Fruit fly (Drosophila melanogaster) whole organism, wandering third instar larva: ENCODE results near the gene CG7272.
A peak's percentile ranks its signal among the peaks of the same experiment; 100 is the strongest.

ENCODE experiments used
- Abd-B ChIP-seq: fragments of >200 bp; optimal IDR thresholded peaks from 2 replicates; lab custom pipeline; 2017; ENCODE audit warnings: missing biosample characterization, missing genetic modification characterization
- CG32264 ChIP-seq: fragments of 200-800 bp; sonication (Bioruptor generic); optimal IDR thresholded peaks from 2 replicates; lab custom pipeline; 2016; ENCODE audit warnings: missing biosample characterization, missing genetic modification characterization
- CG9705 ChIP-seq: fragments of 200-800 bp; sonication (Bioruptor generic); optimal IDR thresholded peaks from 2 replicates; lab custom pipeline; 2018; ENCODE audit warnings: missing biosample characterization, mild to moderate bottlenecking, missing genetic modification characterization
- CrebA ChIP-seq: fragments of 200-800 bp; sonication (Bioruptor generic); optimal IDR thresholded peaks from 2 replicates; lab custom pipeline; 2016; ENCODE audit warnings: missing biosample characterization, mild to moderate bottlenecking, missing genetic modification characterization, borderline replicate concordance
- Dfd ChIP-seq: fragments of >200 bp; optimal IDR thresholded peaks from 2 replicates; lab custom pipeline; 2017; ENCODE audit warnings: missing biosample characterization, missing genetic modification characterization
- Dif ChIP-seq: fragments of 200-275, 200-300 bp; sonication (Bioruptor generic); optimal IDR thresholded peaks from 2 replicates; lab custom pipeline; 2018; ENCODE audit warnings: missing biosample characterization, missing genetic modification characterization; ENCODE audit not compliant: partially characterized antibody
- GATAd ChIP-seq: sonication (Bioruptor generic); optimal IDR thresholded peaks from 2 replicates; lab custom pipeline; 2016; ENCODE audit warnings: missing biosample characterization, missing genetic modification characterization
- HLH106 ChIP-seq: fragments of 200-800 bp; optimal IDR thresholded peaks from 3 replicates; lab custom pipeline; 2019; ENCODE audit warnings: missing biosample characterization, mild to moderate bottlenecking, missing genetic modification characterization, moderate library complexity
- Hnf4 ChIP-seq: fragments of 200-800 bp; sonication (Bioruptor generic); optimal IDR thresholded peaks from 2 replicates; lab custom pipeline; 2016; ENCODE audit warnings: missing biosample characterization, mild to moderate bottlenecking, missing genetic modification characterization
- Hr78 ChIP-seq: fragments of >200 bp; optimal IDR thresholded peaks from 2 replicates; lab custom pipeline; 2017; ENCODE audit warnings: missing biosample characterization, missing genetic modification characterization
- Hr83 ChIP-seq: fragments of 200-300 bp; sonication (Bioruptor generic); optimal IDR thresholded peaks from 2 replicates; lab custom pipeline; 2016; ENCODE audit warnings: missing biosample characterization, mild to moderate bottlenecking, missing genetic modification characterization, moderate library complexity; ENCODE audit not compliant: poor library complexity, severe bottlenecking
- Jra ChIP-seq: sonication (Bioruptor generic); optimal IDR thresholded peaks from 2 replicates; lab custom pipeline; 2016; ENCODE audit warnings: missing biosample characterization, missing genetic modification characterization
- Mio ChIP-seq: sonication (Bioruptor generic); optimal IDR thresholded peaks from 2 replicates; lab custom pipeline; 2016; ENCODE audit warnings: missing biosample characterization, missing genetic modification characterization
- Myc ChIP-seq: fragments of >200 bp; optimal IDR thresholded peaks from 2 replicates; lab custom pipeline; 2017
- N ChIP-seq: fragments of >200 bp; optimal IDR thresholded peaks from 2 replicates; lab custom pipeline; 2018; ENCODE audit warnings: missing biosample characterization, missing external identifiers, missing genetic modification characterization
- OdsH ChIP-seq: fragments of 200-800 bp; sonication (Bioruptor generic); optimal IDR thresholded peaks from 2 replicates; lab custom pipeline; 2016; ENCODE audit warnings: missing biosample characterization, mild to moderate bottlenecking, missing genetic modification characterization
- Rel ChIP-seq, 2 experiments: fragments of 200-800 bp; sonication (Bioruptor generic) in 1 of 2; optimal IDR thresholded peaks; 2 replicates in 1 of 2; 3 replicates in 1 of 2; lab custom pipeline; 2016 to 2019; ENCODE audit warnings: mild to moderate bottlenecking in 2 of 2, missing biosample characterization in 2 of 2, missing genetic modification characterization in 2 of 2, moderate library complexity in 1 of 2
- Sp1 ChIP-seq: fragments of 200-800 bp; sonication (Bioruptor generic); optimal IDR thresholded peaks from 3 replicates; lab custom pipeline; 2019; ENCODE audit warnings: missing biosample characterization, mild to moderate bottlenecking, missing genetic modification characterization, moderate library complexity
- Vsx2 ChIP-seq: fragments of 200-300, 225-300 bp; sonication (Bioruptor generic); optimal IDR thresholded peaks from 2 replicates; lab custom pipeline; 2018; ENCODE audit warnings: missing biosample characterization, missing genetic modification characterization; ENCODE audit not compliant: partially characterized antibody
- br ChIP-seq: fragments of 200-800 bp; sonication (Bioruptor generic); optimal IDR thresholded peaks from 2 replicates; lab custom pipeline; 2016; ENCODE audit warnings: missing biosample characterization, missing genetic modification characterization
- brk ChIP-seq: fragments of 200-800 bp; sonication (Bioruptor generic); optimal IDR thresholded peaks from 2 replicates; lab custom pipeline; 2016; ENCODE audit warnings: missing biosample characterization, mild to moderate bottlenecking, missing genetic modification characterization
- dl ChIP-seq, 2 experiments: fragments of 175-275, 200-275 bp in 1 of 2; fragments of 200-275 bp in 1 of 2; sonication (Bioruptor generic); optimal IDR thresholded peaks; lab custom pipeline; 2018; ENCODE audit warnings: mild to moderate bottlenecking in 2 of 2, missing biosample characterization in 2 of 2, missing genetic modification characterization in 2 of 2, moderate library complexity in 2 of 2; ENCODE audit not compliant: partially characterized antibody in 2 of 2, insufficient read depth in 1 of 2
- dmrt93B ChIP-seq: fragments of 200-800 bp; sonication (Bioruptor generic); optimal IDR thresholded peaks from 2 replicates; lab custom pipeline; 2018; ENCODE audit warnings: missing biosample characterization, mild to moderate bottlenecking, missing genetic modification characterization
- dsf ChIP-seq: sonication (Bioruptor generic); optimal IDR thresholded peaks from 2 replicates; lab custom pipeline; 2016; ENCODE audit warnings: missing biosample characterization, missing genetic modification characterization, borderline replicate concordance
- ey ChIP-seq: fragments of 200-800 bp; sonication (Bioruptor generic); optimal IDR thresholded peaks from 2 replicates; lab custom pipeline; 2016; ENCODE audit warnings: missing biosample characterization, missing genetic modification characterization
- foxo ChIP-seq, 2 experiments: fragments of 200-800 bp; sonication (Bioruptor generic); optimal IDR thresholded peaks; 2 replicates in 1 of 2; 3 replicates in 1 of 2; lab custom pipeline; 2016 to 2017; ENCODE audit warnings: missing biosample characterization in 2 of 2, missing genetic modification characterization in 2 of 2
- fru ChIP-seq: fragments of 200-800 bp; sonication (Bioruptor generic); optimal IDR thresholded peaks from 3 replicates; lab custom pipeline; 2016; ENCODE audit warnings: missing biosample characterization, mild to moderate bottlenecking, missing genetic modification characterization
- h ChIP-seq: fragments of 200-800 bp; sonication (Bioruptor generic); optimal IDR thresholded peaks from 3 replicates; lab custom pipeline; 2016; ENCODE audit warnings: missing biosample characterization, mild to moderate bottlenecking, missing genetic modification characterization
- jim ChIP-seq: fragments of 175-275, 200-325 bp; sonication (Bioruptor generic); optimal IDR thresholded peaks from 2 replicates; lab custom pipeline; 2016; ENCODE audit warnings: missing biosample characterization, mild to moderate bottlenecking, missing genetic modification characterization
- lola ChIP-seq: fragments of >200 bp; optimal IDR thresholded peaks from 2 replicates; lab custom pipeline; 2017; ENCODE audit warnings: missing biosample characterization, missing genetic modification characterization
- pan ChIP-seq: fragments of >200 bp; optimal IDR thresholded peaks from 2 replicates; lab custom pipeline; 2017
- psq ChIP-seq: fragments of 200-800 bp; sonication (Bioruptor generic); optimal IDR thresholded peaks from 3 replicates; lab custom pipeline; 2017; ENCODE audit warnings: missing biosample characterization, mild to moderate bottlenecking, missing genetic modification characterization, moderate library complexity
- rgr ChIP-seq: fragments of 200-800 bp; sonication (Bioruptor generic); optimal IDR thresholded peaks from 3 replicates; lab custom pipeline; 2016; ENCODE audit warnings: missing biosample characterization, mild to moderate bottlenecking, missing genetic modification characterization
- sage ChIP-seq: fragments of 200-800 bp; sonication (Bioruptor generic); optimal IDR thresholded peaks from 2 replicates; lab custom pipeline; 2016; ENCODE audit warnings: missing biosample characterization, mild to moderate bottlenecking, missing genetic modification characterization
- sv ChIP-seq: fragments of 200-800 bp; sonication (Bioruptor generic); optimal IDR thresholded peaks from 3 replicates; lab custom pipeline; 2016; ENCODE audit warnings: missing biosample characterization, missing genetic modification characterization
- tai ChIP-seq: sonication (Bioruptor generic); optimal IDR thresholded peaks from 2 replicates; lab custom pipeline; 2016; ENCODE audit warnings: missing biosample characterization, missing genetic modification characterization
- usp ChIP-seq: fragments of >200 bp; optimal IDR thresholded peaks from 2 replicates; lab custom pipeline; 2017; ENCODE audit warnings: missing biosample characterization, missing genetic modification characterization
- woc ChIP-seq: sonication (Bioruptor generic); optimal IDR thresholded peaks from 2 replicates; lab custom pipeline; 2016; ENCODE audit warnings: missing biosample characterization, mild to moderate bottlenecking, missing genetic modification characterization

The CG7272 gene

DNA sequence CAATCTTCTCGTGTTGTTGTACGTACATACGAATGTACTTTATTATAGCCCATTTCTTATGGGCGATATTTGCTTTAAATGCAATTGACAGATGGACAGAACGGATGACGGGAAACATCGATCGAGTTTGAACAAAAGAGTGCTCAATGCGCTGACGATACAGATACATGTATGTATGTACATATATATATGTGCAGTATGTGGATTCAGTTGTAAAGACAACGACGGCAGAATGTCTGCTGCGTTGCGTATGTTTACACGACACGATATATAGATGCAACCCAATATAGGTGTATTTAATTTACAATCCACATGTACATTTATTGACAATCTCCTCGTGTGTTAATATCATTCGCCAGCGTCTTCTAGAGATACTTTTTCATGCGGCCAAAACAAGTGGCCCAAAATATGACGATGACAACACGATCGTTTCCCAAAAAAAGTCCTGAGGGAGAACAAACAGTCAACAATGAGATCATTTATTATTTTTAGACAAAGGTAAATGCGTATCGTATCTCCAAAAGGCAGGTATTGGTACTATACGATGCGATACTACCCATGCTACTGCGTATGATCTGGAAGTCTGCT lies 30.0 kb downstream of the CG7272 start:
- TF ChIP-seq Hnf4 (peak; percentile 25), h (peak; percentile 54), brk (GFP tag; lab: Kevin White, UChicago) (peak; percentile 58), woc (GFP tag; lab: Kevin White, UChicago) (no peak), Sp1 (GFP tag; lab: Kevin White, UChicago) (peak; percentile 50), rgr (GFP tag; lab: Kevin White, UChicago) (peak; percentile 26), OdsH (GFP tag; lab: Kevin White, UChicago) (peak; percentile 47), fru (GFP tag; lab: Kevin White, UChicago) (peak; percentile 41), usp (GFP tag; lab: Kevin White, UChicago) (no peak), br (peak; percentile 15), sage (GFP tag; lab: Kevin White, UChicago) (peak; percentile 64), Abd-B (GFP tag; lab: Kevin White, UChicago) (no peak), Myc (lab: Kevin White, UChicago) (no peak)

DNA sequence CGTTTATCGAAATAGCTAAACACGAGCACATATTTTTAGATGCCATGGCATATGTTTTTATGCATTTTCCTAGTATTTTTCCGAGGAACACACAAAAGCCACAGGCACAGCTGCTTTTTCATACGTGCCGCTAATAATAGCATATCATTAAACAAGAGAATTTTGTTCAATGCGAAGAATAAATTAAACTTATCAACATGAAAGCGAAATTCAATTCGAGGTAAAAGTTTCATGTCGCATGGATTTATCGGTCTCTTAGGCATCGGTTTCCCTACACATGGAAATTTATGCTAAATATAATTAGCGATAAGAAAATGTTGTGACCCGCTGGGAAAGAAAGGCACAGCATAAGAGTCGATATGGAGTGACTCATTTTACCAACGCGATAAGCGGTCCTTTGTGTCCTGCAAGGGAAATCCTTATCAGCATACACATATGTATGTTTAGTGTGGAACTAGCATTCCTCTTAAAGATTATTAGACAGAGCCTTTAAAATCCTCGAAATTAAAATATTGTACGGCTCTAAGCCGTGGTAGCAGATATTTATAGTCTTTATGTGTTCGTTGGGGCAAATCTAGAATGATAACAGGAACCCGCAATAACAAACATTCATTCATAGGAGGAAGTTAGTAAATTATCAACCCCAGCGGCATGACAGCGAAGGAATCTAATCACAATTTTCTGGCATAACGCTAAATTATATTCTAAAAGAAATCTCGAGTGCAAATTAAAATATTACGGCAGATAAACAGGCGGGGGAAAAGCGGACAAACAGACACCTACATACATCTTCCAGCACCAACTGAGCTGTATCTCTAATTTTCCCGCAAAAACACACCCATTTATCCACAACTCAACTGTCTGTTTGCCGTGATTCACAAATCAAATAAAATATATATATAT lies 30.9 kb downstream of the CG7272 start, which contains the start of gene CG43248:
Gene CG43248 (minus strand): TSS at position 51 of the 903 bp plus-strand sequence.
- no peak for TF ChIP-seq Hr83
- no peak for TF ChIP-seq dl (GFP tag; optimal IDR thresholded peaks at IDR 0.05; lab: Kevin White, UChicago; ENCODE audit: insufficient read depth in 1 of 2, partially characterized antibody in 2 of 2)
- TF ChIP-seq, all 38 proteins: peak for 0

DNA sequence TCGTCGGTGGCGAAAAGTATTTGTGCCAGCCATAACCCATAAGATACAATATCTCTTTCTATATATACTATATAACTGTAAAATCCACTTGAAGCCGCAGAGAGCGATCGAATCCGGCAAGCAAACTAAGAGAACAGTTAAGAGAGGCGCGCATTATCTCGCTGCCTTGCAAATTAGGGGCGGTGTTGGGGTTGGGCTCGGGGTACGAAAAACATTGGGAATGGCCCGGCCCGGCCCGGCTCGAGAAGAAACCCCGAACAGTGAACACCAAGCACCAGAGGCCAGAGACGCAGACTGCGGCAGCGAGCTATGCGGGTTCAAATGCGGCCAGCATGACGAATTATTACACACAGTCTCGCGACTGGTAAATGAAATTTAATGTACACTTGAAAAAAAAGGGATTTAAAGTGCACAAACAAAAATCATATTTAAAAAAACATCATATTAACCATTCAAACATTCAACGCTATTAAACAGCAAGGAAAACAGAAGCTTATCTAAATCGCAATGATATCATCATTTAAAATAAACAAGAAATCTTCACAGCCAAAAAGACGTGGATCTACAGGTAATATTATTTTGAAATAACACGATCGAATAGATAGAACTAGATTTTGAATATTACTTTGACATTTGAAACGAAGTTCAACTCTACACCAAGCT lies 31.8 kb downstream of the CG7272 start:
- TF ChIP-seq foxo (GFP tag; optimal IDR thresholded peaks at IDR 0.05; lab: Kevin White, UChicago), result peak in 1 of 2 experiments; percentile 53
- TF ChIP-seq Hr78 (GFP tag; lab: Kevin White, UChicago), result no peak
- TF ChIP-seq ey (GFP tag; lab: Kevin White, UChicago), result peak; percentile 36
- no peak for TF ChIP-seq dsf
- no peak for TF ChIP-seq Mio (GFP tag; lab: Kevin White, UChicago)
- peak; percentile 67 for TF ChIP-seq dmrt93B (GFP tag; lab: Kevin White, UChicago)
- peak; percentile 28 for TF ChIP-seq Hr83
- TF ChIP-seq sv (GFP tag; lab: Kevin White, UChicago), result no peak
- no peak for TF ChIP-seq Abd-B (GFP tag; lab: Kevin White, UChicago)
- no peak for TF ChIP-seq OdsH (GFP tag; lab: Kevin White, UChicago)
- peak; percentile 26 for TF ChIP-seq Sp1 (GFP tag; lab: Kevin White, UChicago)
- no peak for TF ChIP-seq usp (GFP tag; lab: Kevin White, UChicago)
- peak; percentile 68 for TF ChIP-seq sage (GFP tag; lab: Kevin White, UChicago)
- TF ChIP-seq CG32264 (GFP tag; lab: Kevin White, UChicago), result peak; percentile 13
- peak; percentile 5 for TF ChIP-seq brk (GFP tag; lab: Kevin White, UChicago)
- TF ChIP-seq Rel (GFP tag; optimal IDR thresholded peaks at IDR 0.05; lab: Kevin White, UChicago), result peak; percentile 90
- peak; percentile 97 for TF ChIP-seq Rel (tag; optimal IDR thresholded peaks at IDR 0.05; lab: Kevin White, UChicago)
- TF ChIP-seq Hnf4, result no peak
- peak; percentile 58 to 72 for TF ChIP-seq dl (GFP tag; optimal IDR thresholded peaks at IDR 0.05; lab: Kevin White, UChicago; ENCODE audit: insufficient read depth in 1 of 2, partially characterized antibody in 2 of 2)
- TF ChIP-seq tai (GFP tag; lab: Kevin White, UChicago), result peak; percentile 42
- TF ChIP-seq lola, result no peak
- peak; percentile 89 for TF ChIP-seq Dif (GFP tag; lab: Kevin White, UChicago)
- TF ChIP-seq psq, result peak; percentile 21
- no peak for TF ChIP-seq Dfd (GFP tag; lab: Kevin White, UChicago)
- peak; percentile 37 for TF ChIP-seq woc (GFP tag; lab: Kevin White, UChicago)
- peak; percentile 55 for TF ChIP-seq h
- no peak for TF ChIP-seq GATAd
- TF ChIP-seq fru (GFP tag; lab: Kevin White, UChicago), result peak; percentile 62
- no peak for TF ChIP-seq Vsx2 (GFP tag; lab: Kevin White, UChicago)
- no peak for TF ChIP-seq N (GFP tag; lab: Kevin White, UChicago)
- no peak for TF ChIP-seq Myc (lab: Kevin White, UChicago)
- TF ChIP-seq CG9705 (GFP tag; lab: Kevin White, UChicago), result no peak
- peak; percentile 25 for TF ChIP-seq Jra
- TF ChIP-seq rgr (GFP tag; lab: Kevin White, UChicago), result peak; percentile 23
- TF ChIP-seq pan (lab: Kevin White, UChicago), result no peak
- peak; percentile 63 for TF ChIP-seq CrebA (GFP tag; lab: Kevin White, UChicago)
- TF ChIP-seq HLH106 (tag; lab: Kevin White, UChicago), result peak; percentile 71
- peak; percentile 21 for TF ChIP-seq br
- TF ChIP-seq jim, result no peak
